Worm (Caenorhabditis elegans): ENCODE data around the gene Y49F6A.5.
A peak's percentile ranks its signal among the peaks of the same experiment; 100 is the strongest.

The Y49F6A.5 gene

ce11 chrII:3569118-3569517 is 40.5 kb downstream of the Y49F6A.5 start, which contains the start of gene clec-127:
TSS of gene clec-127 (minus strand) at chrII:3569218.
- TF ChIP-seq ztf-11 (tag; optimal IDR thresholded peaks at IDR 0.05): no peak
- TF ChIP-seq fkh-10 (GFP tag; optimal IDR thresholded peaks at IDR 0.05): no peak
- no peak for TF ChIP-seq nhr-71 (tag; optimal IDR thresholded peaks at IDR 0.05)
- no peak for TF ChIP-seq sptf-1 (tag; optimal IDR thresholded peaks at IDR 0.05)
- no peak for TF ChIP-seq C16A3.4 (tag; optimal IDR thresholded peaks at IDR 0.05)
- no peak for TF ChIP-seq F16B12.6 (tag; optimal IDR thresholded peaks at IDR 0.05)
- TF ChIP-seq xbp-1 (tag; optimal IDR thresholded peaks at IDR 0.05): no peak
- no peak for TF ChIP-seq skn-1 (tag; optimal IDR thresholded peaks at IDR 0.05)
- no peak for TF ChIP-seq mef-2 (tag; optimal IDR thresholded peaks at IDR 0.05)
- TF ChIP-seq fkh-4 (tag; optimal IDR thresholded peaks at IDR 0.05; ENCODE audit: borderline replicate concordance): no peak
- TF ChIP-seq egl-27 (tag; optimal IDR thresholded peaks at IDR 0.05): no peak
- no peak for TF ChIP-seq egl-13 (tag; optimal IDR thresholded peaks at IDR 0.05)
- no peak for TF ChIP-seq rnt-1 (tag; optimal IDR thresholded peaks at IDR 0.05)
- TF ChIP-seq nhr-47 (tag; optimal IDR thresholded peaks at IDR 0.05): no peak
- no peak for TF ChIP-seq blmp-1 (tag; optimal IDR thresholded peaks at IDR 0.05)
- TF ChIP-seq dpl-1 (GFP tag; optimal IDR thresholded peaks at IDR 0.05): no peak
- no peak for TF ChIP-seq elt-2 (tag; optimal IDR thresholded peaks at IDR 0.05)

ce11 chrII:3567576-3567975 is 42.1 kb downstream of the Y49F6A.5 start:
- TF ChIP-seq swsn-7 (tag; optimal IDR thresholded peaks at IDR 0.05) (peak; percentile 11), rnt-1 (tag; optimal IDR thresholded peaks at IDR 0.05) (peak; percentile 50), dpl-1 (GFP tag; optimal IDR thresholded peaks at IDR 0.05) (peak in 1 of 3 experiments; percentile 12), nhr-90 (tag; optimal IDR thresholded peaks at IDR 0.05; ENCODE audit: poor library complexity) (peak; percentile 58), efl-1 (optimal IDR thresholded peaks at IDR 0.05) (peak; percentile 14 to 29), efl-1 (GFP tag; optimal IDR thresholded peaks at IDR 0.05 in 1 of 2) (peak in 1 of 2 experiments; percentile 91), nhr-85 (tag) (peak; percentile 70), ceh-82 (tag; optimal IDR thresholded peaks at IDR 0.05) (peak in 1 of 3 experiments; percentile 21), lin-35 (GFP tag; optimal IDR thresholded peaks at IDR 0.05) (peak in 1 of 2 experiments; percentile 24), nhr-20 (tag; optimal IDR thresholded peaks at IDR 0.05) (peak; percentile 45), fkh-8 (tag; optimal IDR thresholded peaks at IDR 0.05) (peak; percentile 17), elt-2 (tag; optimal IDR thresholded peaks at IDR 0.05) (peak; percentile 34), nhr-19 (GFP tag; conservative IDR thresholded peaks at IDR 0.05) (peak; percentile 37)

- no peak for TF ChIP-seq nhr-11 (tag; optimal IDR thresholded peaks at IDR 0.05)
- TF ChIP-seq ceh-8 (GFP tag; optimal IDR thresholded peaks at IDR 0.05): no peak
- TF ChIP-seq snu-23 (GFP tag; optimal IDR thresholded peaks at IDR 0.05): no peak
- TF ChIP-seq pag-3 (tag; optimal IDR thresholded peaks at IDR 0.05; ENCODE audit: borderline replicate concordance, insufficient read depth): no peak
- TF ChIP-seq nhr-28 (tag; optimal IDR thresholded peaks at IDR 0.05): no peak
- no peak for TF ChIP-seq C34B4.2 (tag; optimal IDR thresholded peaks at IDR 0.05)
- no peak for TF ChIP-seq fkh-8 (tag; optimal IDR thresholded peaks at IDR 0.05)
- TF ChIP-seq mab-9 (GFP tag; IDR thresholded peaks at IDR 0.05): no peak
- no peak for TF ChIP-seq fos-1 (tag; optimal IDR thresholded peaks at IDR 0.05)
- no peak for TF ChIP-seq swsn-7 (tag; optimal IDR thresholded peaks at IDR 0.05)
- no peak for TF ChIP-seq C04F5.9 (tag; optimal IDR thresholded peaks at IDR 0.05)
- TF ChIP-seq nhr-71 (tag; optimal IDR thresholded peaks at IDR 0.05): no peak
- TF ChIP-seq fkh-10 (GFP tag; optimal IDR thresholded peaks at IDR 0.05): no peak
- TF ChIP-seq nhr-77 (tag; optimal IDR thresholded peaks at IDR 0.05): no peak
- no peak for TF ChIP-seq nhr-90 (tag; optimal IDR thresholded peaks at IDR 0.05; ENCODE audit: poor library complexity)
Observed at ce11 chrII:3567066-3567465, 42.6 kb downstream of the Y49F6A.5 start.

- TF ChIP-seq C04F5.9 (tag; optimal IDR thresholded peaks at IDR 0.05) (no peak), fkh-8 (tag; optimal IDR thresholded peaks at IDR 0.05) (no peak), jun-1 (tag; optimal IDR thresholded peaks at IDR 0.05) (no peak), Y116A8C.19 (tag; optimal IDR thresholded peaks at IDR 0.05; ENCODE audit: borderline replicate concordance) (no peak), dpl-1 (GFP tag; optimal IDR thresholded peaks at IDR 0.05) (no peak), pqm-1 (tag; optimal IDR thresholded peaks at IDR 0.05) (no peak), blmp-1 (tag; optimal IDR thresholded peaks at IDR 0.05) (no peak), C16A3.4 (tag; optimal IDR thresholded peaks at IDR 0.05) (no peak), unc-62 (GFP tag; optimal IDR thresholded peaks at IDR 0.05) (no peak), hlh-17 (GFP tag; optimal IDR thresholded peaks at IDR 0.05; ENCODE audit: borderline replicate concordance) (no peak), elt-3 (tag; optimal IDR thresholded peaks at IDR 0.05) (no peak), nhr-11 (tag; optimal IDR thresholded peaks at IDR 0.05) (no peak), ces-1 (GFP tag; optimal IDR thresholded peaks at IDR 0.05) (no peak)
Observed at ce11 chrII:3562419-3562818, 47.2 kb downstream of the Y49F6A.5 start, which contains the start of gene W10G11.3. TSS of gene W10G11.3 (minus strand) at chrII:3562519.
